Fruit fly (Drosophila melanogaster) whole organism, prepupa: ENCODE measurements around the gene CG33253.

Experiments used
- Blimp-1 ChIP-seq: fragments of 200-800 bp; sonication (Bioruptor generic); optimal IDR thresholded peaks from 3 replicates; lab custom pipeline; 2017; ENCODE audit warnings: missing biosample characterization, missing genetic modification characterization, mild to moderate bottlenecking, moderate library complexity, missing genetic modification reagents
- CG10631 ChIP-seq: fragments of 200-800 bp; sonication (Bioruptor generic); optimal IDR thresholded peaks from 2 replicates; lab custom pipeline; 2016; ENCODE audit warnings: missing biosample characterization, missing genetic modification characterization
- CG10669 ChIP-seq: fragments of 200-800 bp; sonication (Bioruptor generic); optimal IDR thresholded peaks from 3 replicates; lab custom pipeline; 2018; ENCODE audit warnings: missing biosample characterization, mild to moderate bottlenecking, missing genetic modification characterization, moderate library complexity
- CG11762 ChIP-seq: fragments of 200-800 bp; sonication (Bioruptor generic); optimal IDR thresholded peaks from 3 replicates; lab custom pipeline; 2016; ENCODE audit warnings: missing biosample characterization, missing genetic modification characterization; ENCODE audit not compliant: insufficient read depth
- CG11902 ChIP-seq: fragments of 200-800 bp; sonication (Bioruptor generic); optimal IDR thresholded peaks from 3 replicates; lab custom pipeline; 2016; ENCODE audit warnings: missing biosample characterization, missing genetic modification characterization
- CG15336 ChIP-seq: fragments of 200-800 bp; sonication (Bioruptor generic); IDR thresholded peaks from 2 replicates; pipeline ENCODE4 v1.3.6; 2022; ENCODE audit warnings: missing biosample characterization, missing genetic modification characterization
- CG3032 ChIP-seq: fragments of 200-800 bp; optimal IDR thresholded peaks from 2 replicates; lab custom pipeline; 2019; ENCODE audit warnings: missing biosample characterization, mild to moderate bottlenecking, missing genetic modification characterization, moderate library complexity
- CG4318 ChIP-seq: fragments of 200-800 bp; sonication (Bioruptor generic); optimal IDR thresholded peaks from 3 replicates; lab custom pipeline; 2017; ENCODE audit warnings: missing biosample characterization, mild to moderate bottlenecking, missing genetic modification characterization
- CG6792 ChIP-seq: fragments of 200-800 bp; sonication (Bioruptor generic); optimal IDR thresholded peaks from 3 replicates; lab custom pipeline; 2016; ENCODE audit warnings: missing biosample characterization, missing genetic modification characterization
- CG8119 ChIP-seq: fragments of 200-800 bp; sonication (Bioruptor generic); IDR thresholded peaks from 3 replicates; pipeline ENCODE4 v1.3.6; 2022; ENCODE audit warnings: missing biosample characterization, missing genetic modification characterization
- Eip78C ChIP-seq: fragments of 200-800 bp; sonication (Bioruptor generic); peaks from one replicate; lab custom pipeline; 2016; ENCODE audit warnings: missing biosample characterization, missing genetic modification characterization
- Eip93F ChIP-seq: fragments of 200-800 bp; sonication (Bioruptor generic); optimal IDR thresholded peaks from 2 replicates; lab custom pipeline; 2016; ENCODE audit warnings: missing biosample characterization, mild to moderate bottlenecking, missing genetic modification characterization
- Ets96B ChIP-seq: fragments of 200-800 bp; optimal IDR thresholded peaks from 2 replicates; lab custom pipeline; 2019; ENCODE audit warnings: missing biosample characterization, mild to moderate bottlenecking, missing genetic modification characterization, moderate library complexity
- Gug ChIP-seq: fragments of 200-800 bp; sonication (Bioruptor generic); IDR thresholded peaks from 2 replicates; pipeline ENCODE4 v1.3.6; 2022; ENCODE audit warnings: missing biosample characterization, missing genetic modification characterization
- Hr38 ChIP-seq: sonication (Bioruptor generic); optimal IDR thresholded peaks from 2 replicates; lab custom pipeline; 2016; ENCODE audit warnings: missing biosample characterization, missing genetic modification characterization
- Hr4 ChIP-seq: fragments of 200-800 bp; sonication (Bioruptor generic); optimal IDR thresholded peaks from 3 replicates; lab custom pipeline; 2016; ENCODE audit warnings: missing biosample characterization, missing genetic modification characterization
- Met ChIP-seq: fragments of 200-800 bp; sonication (Bioruptor generic); optimal IDR thresholded peaks from 3 replicates; lab custom pipeline; 2016; ENCODE audit warnings: missing biosample characterization, missing genetic modification characterization
- Sox102F ChIP-seq: fragments of 200-800 bp; sonication (Bioruptor generic); optimal IDR thresholded peaks from 2 replicates; lab custom pipeline; 2016; ENCODE audit warnings: missing biosample characterization, mild to moderate bottlenecking, missing genetic modification characterization
- Sox15 ChIP-seq: fragments of 200-800 bp; sonication (Bioruptor generic); optimal IDR thresholded peaks from 3 replicates; lab custom pipeline; 2016; ENCODE audit warnings: missing biosample characterization, missing genetic modification characterization
- achi ChIP-seq: fragments of 200-800 bp; sonication (Bioruptor generic); optimal IDR thresholded peaks from 3 replicates; lab custom pipeline; 2016; ENCODE audit warnings: missing biosample characterization, missing genetic modification characterization
- cyc ChIP-seq: fragments of 200-800 bp; sonication (Bioruptor generic); optimal IDR thresholded peaks from 3 replicates; lab custom pipeline; 2016; ENCODE audit warnings: missing biosample characterization, missing genetic modification characterization
- dac ChIP-seq: fragments of 200-800 bp; sonication (Bioruptor generic); optimal IDR thresholded peaks from 2 replicates; lab custom pipeline; 2017; ENCODE audit warnings: missing biosample characterization, mild to moderate bottlenecking, missing genetic modification characterization
- dsx ChIP-seq: fragments of 200-800 bp; optimal IDR thresholded peaks from 3 replicates; lab custom pipeline; 2019; ENCODE audit warnings: missing biosample characterization, mild to moderate bottlenecking, missing genetic modification characterization, moderate library complexity; ENCODE audit not compliant: poor library complexity, severe bottlenecking
- eg ChIP-seq: fragments of 200-800 bp; sonication (Bioruptor generic); IDR thresholded peaks from 3 replicates; pipeline ENCODE4 v1.3.6; 2022; ENCODE audit warnings: missing biosample characterization, missing genetic modification characterization
- fd59A ChIP-seq: fragments of 200-800 bp; sonication (Bioruptor generic); optimal IDR thresholded peaks from 2 replicates; lab custom pipeline; 2017; ENCODE audit warnings: missing biosample characterization, mild to moderate bottlenecking, missing genetic modification characterization, missing genetic modification reagents
- fkh ChIP-seq: fragments of 200-800 bp; sonication (Bioruptor generic); optimal IDR thresholded peaks from 3 replicates; lab custom pipeline; 2017; ENCODE audit warnings: missing biosample characterization, mild to moderate bottlenecking, missing genetic modification characterization, moderate library complexity
- lz ChIP-seq: fragments of 200-800 bp; sonication (Bioruptor generic); optimal IDR thresholded peaks from 3 replicates; lab custom pipeline; 2016; ENCODE audit warnings: missing biosample characterization, missing genetic modification characterization
- net ChIP-seq: fragments of 200-800 bp; sonication (Bioruptor generic); optimal IDR thresholded peaks from 3 replicates; lab custom pipeline; 2016; ENCODE audit warnings: missing biosample characterization, missing genetic modification characterization
- pdm3 ChIP-seq: fragments of 200-800 bp; sonication (Bioruptor generic); optimal IDR thresholded peaks from 3 replicates; lab custom pipeline; 2016; ENCODE audit warnings: missing biosample characterization, missing genetic modification characterization
- salr ChIP-seq, 2 experiments: fragments of 200-800 bp; sonication (Bioruptor generic); optimal IDR thresholded peaks; 3 replicates each; lab custom pipeline; 2016 to 2018; ENCODE audit warnings: missing biosample characterization in 2 of 2, missing genetic modification characterization in 2 of 2, mild to moderate bottlenecking in 1 of 2
- spab ChIP-seq: fragments of 200-800 bp; sonication (Bioruptor generic); optimal IDR thresholded peaks from 2 replicates; lab custom pipeline; 2017; ENCODE audit warnings: missing biosample characterization, mild to moderate bottlenecking, missing genetic modification characterization, missing genetic modification reagents
- ss ChIP-seq, 2 experiments: fragments of 200-800 bp; sonication (Bioruptor generic); optimal IDR thresholded peaks; 2 replicates in 1 of 2; 3 replicates in 1 of 2; lab custom pipeline; 2017 to 2018; ENCODE audit warnings: mild to moderate bottlenecking in 2 of 2, missing biosample characterization in 2 of 2, missing genetic modification characterization in 2 of 2, moderate library complexity in 1 of 2
- svp ChIP-seq: fragments of 200-800 bp; sonication (Bioruptor generic); peaks from one replicate; lab custom pipeline; 2016; ENCODE audit warnings: missing biosample characterization, missing genetic modification characterization
- topi ChIP-seq: fragments of 200-800 bp; sonication (Bioruptor generic); optimal IDR thresholded peaks from 3 replicates; lab custom pipeline; 2016; ENCODE audit warnings: missing biosample characterization, missing genetic modification characterization
- vri ChIP-seq: fragments of 200-800 bp; sonication (Bioruptor generic); optimal IDR thresholded peaks from 3 replicates; lab custom pipeline; 2016; ENCODE audit warnings: missing biosample characterization, mild to moderate bottlenecking, missing genetic modification characterization

CG33253 gene

dm6 chrX:19211982-19212381, 28.8 kb downstream of the CG33253 start, which contains the start of gene CG14195:
Gene CG14195, minus strand, starts transcription at chrX:19212082.
- TF ChIP-seq topi (no peak), CG8119 (GFP tag; lab: Robert Waterston, UW) (no peak), fd59A (GFP tag; lab: Kevin White, UChicago) (no peak), salr (GFP tag; optimal IDR thresholded peaks at IDR 0.05; lab: Kevin White, UChicago) (no peak), CG10631 (GFP tag; lab: Kevin White, UChicago) (no peak), eg (GFP tag; lab: Robert Waterston, UW) (no peak), Hr4 (GFP tag; lab: Kevin White, UChicago) (no peak), fkh (no peak), Eip93F (GFP tag; lab: Kevin White, UChicago) (no peak), vri (GFP tag; lab: Kevin White, UChicago) (no peak), cyc (GFP tag; lab: Kevin White, UChicago) (no peak), Ets96B (tag; lab: Kevin White, UChicago) (no peak), CG11762 (GFP tag; lab: Kevin White, UChicago) (no peak), spab (GFP tag; lab: Kevin White, UChicago) (no peak), Eip78C (GFP tag; lab: Kevin White, UChicago) (no peak), lz (GFP tag; lab: Kevin White, UChicago) (no peak), pdm3 (GFP tag; lab: Kevin White, UChicago) (no peak), CG10669 (no peak), Gug (no peak), CG4318 (GFP tag; lab: Kevin White, UChicago) (no peak)

dm6 chrX:19212954-19213353, 29.7 kb downstream of the CG33253 start, which contains the start of gene Mur18B:
Gene Mur18B, plus strand, starts transcription at chrX:19213254.
- TF ChIP-seq Sox102F (GFP tag; lab: Kevin White, UChicago) = no peak
- TF ChIP-seq svp (GFP tag; lab: Kevin White, UChicago) = no peak
- TF ChIP-seq CG11902 (GFP tag; lab: Kevin White, UChicago) = no peak
- TF ChIP-seq Ets96B (tag; lab: Kevin White, UChicago) = no peak
- no peak for TF ChIP-seq Sox15 (GFP tag; lab: Kevin White, UChicago)
- no peak for TF ChIP-seq net (GFP tag; lab: Kevin White, UChicago)
- no peak for TF ChIP-seq CG15336 (GFP tag; lab: Robert Waterston, UW)
- TF ChIP-seq vri (GFP tag; lab: Kevin White, UChicago) = no peak
- TF ChIP-seq achi (GFP tag; lab: Kevin White, UChicago) = no peak
- TF ChIP-seq CG3032 (tag; lab: Kevin White, UChicago) = no peak
- TF ChIP-seq, all 60 proteins: peak for 0

DNA sequence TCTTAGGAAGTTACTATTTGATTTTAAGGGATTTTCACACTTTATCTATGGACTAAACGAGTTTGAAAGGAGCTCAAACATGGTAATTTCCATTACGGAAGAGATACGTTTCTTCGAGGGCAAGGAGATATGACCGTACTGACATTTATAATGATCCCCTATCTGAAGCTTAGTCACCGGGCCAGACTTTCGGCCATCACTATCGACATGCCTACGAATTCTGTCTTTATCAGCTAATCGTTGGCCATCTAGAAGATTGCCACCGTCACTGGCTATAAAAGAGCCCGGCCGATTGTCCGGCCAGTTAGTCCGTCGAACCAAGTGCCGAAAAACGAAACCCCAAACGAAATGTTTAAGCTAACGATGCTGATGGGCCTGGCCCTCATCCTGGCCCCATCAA, 32.0 kb downstream of the CG33253 start, which contains the start of gene Muc18B:
TSS of gene Muc18B (plus strand) at position 301 of the 400 bp plus-strand sequence.
- TF ChIP-seq Gug (no peak), CG6792 (GFP tag; lab: Kevin White, UChicago) (no peak), dsx (no peak)

- no peak for TF ChIP-seq Eip78C (GFP tag; lab: Kevin White, UChicago)
- TF ChIP-seq ss (GFP tag; optimal IDR thresholded peaks at IDR 0.05; lab: Kevin White, UChicago) = no peak
- TF ChIP-seq dac (GFP tag; lab: Kevin White, UChicago) = no peak
- no peak for TF ChIP-seq Hr4 (GFP tag; lab: Kevin White, UChicago)
- no peak for TF ChIP-seq Blimp-1 (GFP tag; lab: Kevin White, UChicago)
- TF ChIP-seq Met (GFP tag; lab: Kevin White, UChicago) = no peak
- TF ChIP-seq CG6792 (GFP tag; lab: Kevin White, UChicago) = no peak
- no peak for TF ChIP-seq cyc (GFP tag; lab: Kevin White, UChicago)
- TF ChIP-seq Hr38 = no peak
These were observed 33.5 kb downstream of the CG33253 start for dm6 chrX:19216671-19217070.
